Worm (Caenorhabditis elegans) whole organism, early embryonic: ENCODE measurements around the gene F35H8.2.

Experiments
- aly-1 ChIP-seq: sonication (generic microtip); optimal IDR thresholded peaks from 2 replicates; lab custom pipeline; 2016; ENCODE audit warnings: missing genetic modification characterization, missing compliant biosample characterization
- flt-1 ChIP-seq: fragments of 200-800 bp; sonication (Bioruptor generic); IDR thresholded peaks from 2 replicates; pipeline ENCODE4 v1.3.6; 2022; ENCODE audit warnings: missing genetic modification characterization, missing compliant biosample characterization
- tbx-11 ChIP-seq: fragments of 200-800 bp; sonication (Bioruptor generic); IDR thresholded peaks from 2 replicates; pipeline ENCODE4 v1.3.6; 2022; ENCODE audit warnings: missing genetic modification characterization, missing compliant biosample characterization

DNA sequence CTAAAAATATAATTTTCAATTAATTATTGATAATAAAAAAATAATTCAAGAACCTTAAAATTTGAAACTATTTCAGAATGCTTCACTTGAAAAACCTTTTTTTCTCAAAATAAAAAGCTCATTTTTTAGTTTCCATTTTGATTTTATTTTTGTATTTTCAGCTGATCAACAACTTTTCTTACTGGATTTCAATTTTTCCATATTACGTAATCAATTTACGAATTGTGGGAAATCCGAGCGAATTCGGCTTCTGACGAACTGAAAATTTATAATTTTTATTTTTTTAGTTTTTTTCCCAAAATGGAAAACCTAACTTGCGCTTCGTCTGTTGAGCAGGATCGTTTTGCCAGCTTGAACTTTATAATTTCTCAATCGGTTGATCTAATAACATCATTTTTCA, 17.9 kb upstream of the F35H8.2 start, which contains the start of gene sra-8:
- TF ChIP-seq aly-1 (tag; lab: Kevin White, UChicago) (no peak), tbx-11 (no peak), flt-1 (GFP tag; lab: Robert Waterston, UW) (no peak)
